Fruit fly (Drosophila melanogaster): ENCODE data around the gene SppL.

dm6 chr3R:25879324-25879766 lies 2.4 kb upstream of the SppL start:
- TF ChIP-seq fd59A (GFP tag; optimal IDR thresholded peaks at IDR 0.05) (no peak), CG7368 (GFP tag; optimal IDR thresholded peaks at IDR 0.05) (no peak), Hr38 (GFP tag; optimal IDR thresholded peaks at IDR 0.05) (no peak), CG8632 (GFP tag; optimal IDR thresholded peaks at IDR 0.05) (peak; percentile 14), Hr4 (GFP tag; optimal IDR thresholded peaks at IDR 0.05) (peak; percentile 79), CG11762 (GFP tag; optimal IDR thresholded peaks at IDR 0.05; ENCODE audit: insufficient read depth) (peak; percentile 10), Hr39 (GFP tag; optimal IDR thresholded peaks at IDR 0.05) (peak; percentile 36)
